Worm (Caenorhabditis elegans) whole organism, L2 larva: ENCODE results near the gene rps-14.
A peak's percentile ranks its signal among the peaks of the same experiment; 100 is the strongest.

Experiments
- C34F6.9 ChIP-seq: fragments of 150-350 bp; optimal IDR thresholded peaks from 2 replicates; lab custom pipeline; 2014; ENCODE audit warnings: missing biosample characterization, missing genetic modification characterization
- R02D3.7 ChIP-seq: fragments of 150-350 bp; optimal IDR thresholded peaks from 2 replicates; lab custom pipeline; 2014; ENCODE audit warnings: missing biosample characterization, missing genetic modification characterization
- aly-2 ChIP-seq: fragments of 150-350 bp; optimal IDR thresholded peaks from 2 replicates; lab custom pipeline; 2014; ENCODE audit warnings: missing biosample characterization, missing genetic modification characterization
- ama-1 ChIP-seq: fragments of 150-350 bp; optimal IDR thresholded peaks from 2 replicates; lab custom pipeline; 2018; ENCODE audit warnings: inconsistent platforms
- crh-2 ChIP-seq: sonication (generic microtip); optimal IDR thresholded peaks from 2 replicates; lab custom pipeline; 2017; ENCODE audit warnings: missing biosample characterization, missing genetic modification characterization
- dmd-4 ChIP-seq: sonication (generic microtip); optimal IDR thresholded peaks from 2 replicates; lab custom pipeline; 2017; ENCODE audit warnings: missing biosample characterization, missing genetic modification characterization
- egl-27 ChIP-seq: sonication (generic microtip); optimal IDR thresholded peaks from 3 replicates; lab custom pipeline; 2017; ENCODE audit warnings: missing biosample characterization, missing genetic modification reagents, missing genetic modification characterization
- elt-1 ChIP-seq: fragments of 150-350 bp; optimal IDR thresholded peaks from 2 replicates; lab custom pipeline; 2014; ENCODE audit warnings: missing biosample characterization, missing genetic modification characterization
- elt-3 ChIP-seq: sonication (generic microtip); optimal IDR thresholded peaks from 2 replicates; lab custom pipeline; 2017; ENCODE audit warnings: missing biosample characterization, missing genetic modification characterization
- gmeb-1 ChIP-seq: fragments of 150-350 bp; optimal IDR thresholded peaks from 2 replicates; lab custom pipeline; 2014; ENCODE audit warnings: missing biosample characterization, missing genetic modification characterization
- lin-39 ChIP-seq: fragments of 150-350 bp; optimal IDR thresholded peaks from 2 replicates; lab custom pipeline; 2014; ENCODE audit warnings: missing biosample characterization, missing genetic modification reagents, missing genetic modification characterization
- lsy-2 ChIP-seq, 2 experiments: fragments of 150-350 bp in 1 of 2; sonication (generic microtip) in 1 of 2; optimal IDR thresholded peaks; 2 replicates each; lab custom pipeline; 2014 to 2017; ENCODE audit warnings: missing biosample characterization in 2 of 2, missing genetic modification characterization in 2 of 2
- mdl-1 ChIP-seq, 2 experiments: fragments of 150-350 bp in 1 of 2; sonication (generic microtip) in 1 of 2; optimal IDR thresholded peaks; 2 replicates each; lab custom pipeline; 2017; ENCODE audit warnings: missing biosample characterization in 2 of 2, missing genetic modification characterization in 2 of 2
- nhr-129 ChIP-seq: fragments of 150-350 bp; optimal IDR thresholded peaks from 2 replicates; lab custom pipeline; 2014; ENCODE audit warnings: missing biosample characterization, missing genetic modification characterization
- nhr-237 ChIP-seq: fragments of 150-350 bp; optimal IDR thresholded peaks from 2 replicates; lab custom pipeline; 2014; ENCODE audit warnings: missing biosample characterization, missing genetic modification characterization
- nhr-25 ChIP-seq: fragments of 150-350 bp; sonication (generic microtip); optimal IDR thresholded peaks from 3 replicates; lab custom pipeline; 2014; ENCODE audit warnings: missing biosample characterization, missing genetic modification characterization
- sma-3 ChIP-seq: sonication (generic microtip); optimal IDR thresholded peaks from 2 replicates; lab custom pipeline; 2016; ENCODE audit warnings: missing genetic modification reagents, missing genetic modification characterization, missing compliant biosample characterization
- unc-55 ChIP-seq: fragments of 150-350 bp; sonication (generic microtip); optimal IDR thresholded peaks from 3 replicates; lab custom pipeline; 2014; ENCODE audit warnings: missing biosample characterization, missing genetic modification reagents, missing genetic modification characterization

rps-14 gene

ce11 chrIII:7138178-7138577, 41.2 kb downstream of the rps-14 start, which contains the start of gene B0280.11:
TSS of gene B0280.11 (minus strand) at chrIII:7138278.
- TF ChIP-seq mdl-1 (tag; optimal IDR thresholded peaks at IDR 0.05; lab: Kevin White, UChicago) (no peak), nhr-129 (tag; lab: Kevin White, UChicago) (no peak), ama-1 (no peak)
- TF ChIP-seq, all 48 proteins: peak for 0

DNA sequence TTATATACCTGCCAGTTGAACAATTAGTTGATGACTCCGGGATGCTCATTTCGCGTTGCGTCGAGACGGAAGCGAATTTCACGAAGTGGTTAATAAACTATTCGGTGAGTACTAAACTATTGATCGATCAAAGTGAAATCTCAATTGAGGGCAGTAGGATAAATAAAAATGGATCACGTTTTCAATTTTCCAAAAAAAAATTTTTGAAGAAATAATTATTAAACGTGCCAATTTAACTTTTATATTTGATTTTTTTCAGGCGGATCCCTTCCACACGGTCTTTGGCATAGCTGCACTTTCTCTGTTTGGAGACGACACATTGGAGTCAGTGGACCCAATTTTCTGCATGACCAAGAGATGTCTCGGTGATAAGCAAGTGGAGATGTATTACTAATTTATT, 43.4 kb downstream of the rps-14 start, which contains the start of gene B0280.17:
Gene B0280.17, minus strand, starts transcription at position 101 of the 400 bp plus-strand sequence.
- TF ChIP-seq lsy-2 (tag; optimal IDR thresholded peaks at IDR 0.05; lab: Kevin White, UChicago): no peak
- no peak for TF ChIP-seq elt-3 (tag; lab: Kevin White, UChicago)
- TF ChIP-seq sma-3 (GFP tag; lab: Kevin White, UChicago): no peak
- no peak for TF ChIP-seq aly-2 (tag; lab: Kevin White, UChicago)
- no peak for TF ChIP-seq nhr-237 (tag; lab: Kevin White, UChicago)
- no peak for TF ChIP-seq lin-39 (tag; lab: Kevin White, UChicago)
- no peak for TF ChIP-seq egl-27 (tag; lab: Kevin White, UChicago)
- no peak for TF ChIP-seq crh-2 (tag; lab: Kevin White, UChicago)
- TF ChIP-seq dmd-4 (tag; lab: Kevin White, UChicago): no peak
- no peak for TF ChIP-seq elt-1 (tag; lab: Kevin White, UChicago)
- TF ChIP-seq R02D3.7: no peak
- TF ChIP-seq C34F6.9 (tag; lab: Kevin White, UChicago): no peak
- no peak for TF ChIP-seq nhr-25

- TF ChIP-seq gmeb-1 (tag; lab: Kevin White, UChicago) (peak; percentile 7), C34F6.9 (tag; lab: Kevin White, UChicago) (peak; percentile 47), dmd-4 (tag; lab: Kevin White, UChicago) (no peak), lsy-2 (tag; optimal IDR thresholded peaks at IDR 0.05; lab: Kevin White, UChicago) (peak in 1 of 2 experiments; percentile 35), unc-55 (GFP tag; lab: Kevin White, UChicago) (peak; percentile 55)
- TF ChIP-seq, all 48 proteins: peak for 4
Observed at ce11 chrIII:7133559-7133958, 45.8 kb downstream of the rps-14 start, which contains the start of the genes pot-1 and ggtb-1. TSS of gene pot-1 (minus strand) at chrIII:7133678. TSS of gene ggtb-1 (plus strand) at chrIII:7133766.
